Worm (Caenorhabditis elegans) whole organism, late embryonic: ENCODE data around the gene K09B11.4.
"Not testable (repeated sequence)": the region's sequence is repeated elsewhere in the genome, so short reads cannot be mapped to it uniquely, and the experiment has no call there.

Experiments
- F13H6.1 ChIP-seq: sonication (generic microtip); optimal IDR thresholded peaks from 2 replicates; lab custom pipeline; 2016; ENCODE audit warnings: missing genetic modification characterization, missing compliant biosample characterization
- K02D7.2 ChIP-seq: sonication (generic microtip); optimal IDR thresholded peaks from 2 replicates; lab custom pipeline; 2017; ENCODE audit warnings: mild to moderate bottlenecking, missing genetic modification characterization, missing compliant biosample characterization
- T23F11.4 ChIP-seq: fragments of 200-800 bp; sonication (Bioruptor generic); optimal IDR thresholded peaks from 2 replicates; lab custom pipeline; 2018; ENCODE audit warnings: mild to moderate bottlenecking, missing genetic modification characterization, missing compliant biosample characterization
- ahr-1 ChIP-seq: sonication (generic microtip); optimal IDR thresholded peaks from 2 replicates; lab custom pipeline; 2016; ENCODE audit warnings: missing genetic modification characterization, missing compliant biosample characterization
- ama-1 ChIP-seq: fragments of 150-350 bp; optimal IDR thresholded peaks from 2 replicates; lab custom pipeline; 2014
- ceh-14 ChIP-seq: sonication (generic microtip); optimal IDR thresholded peaks from 2 replicates; lab custom pipeline; 2016; ENCODE audit warnings: missing genotype, missing genetic modification characterization, missing compliant biosample characterization
- ceh-18 ChIP-seq: sonication (generic microtip); optimal IDR thresholded peaks from 2 replicates; lab custom pipeline; 2016; ENCODE audit warnings: missing genetic modification characterization, missing compliant biosample characterization
- ceh-22 ChIP-seq: sonication (generic microtip); optimal IDR thresholded peaks from 2 replicates; lab custom pipeline; 2017; ENCODE audit warnings: missing biosample characterization, missing genetic modification characterization
- ceh-24 ChIP-seq: sonication (generic microtip); optimal IDR thresholded peaks from 2 replicates; lab custom pipeline; 2016; ENCODE audit warnings: mild to moderate bottlenecking, missing genetic modification characterization, missing compliant biosample characterization
- ceh-31 ChIP-seq: sonication (generic microtip); optimal IDR thresholded peaks from 2 replicates; lab custom pipeline; 2016; ENCODE audit warnings: missing genetic modification characterization, missing compliant biosample characterization
- ceh-6 ChIP-seq: fragments of 200-800 bp; sonication (Bioruptor generic); optimal IDR thresholded peaks from 2 replicates; lab custom pipeline; 2018; ENCODE audit warnings: mild to moderate bottlenecking, missing genetic modification characterization, missing compliant biosample characterization
- che-1 ChIP-seq: sonication (generic microtip); optimal IDR thresholded peaks from 2 replicates; lab custom pipeline; 2016; ENCODE audit warnings: mild to moderate bottlenecking, missing genetic modification characterization, missing compliant biosample characterization
- elt-2 ChIP-seq: sonication (generic microtip); optimal IDR thresholded peaks from 2 replicates; lab custom pipeline; 2016; ENCODE audit warnings: missing genetic modification reagents, missing genetic modification characterization, missing compliant biosample characterization
- eyg-1 ChIP-seq: sonication (generic microtip); optimal IDR thresholded peaks from 2 replicates; lab custom pipeline; 2016; ENCODE audit warnings: missing genotype, missing genetic modification characterization, missing compliant biosample characterization
- fax-1 ChIP-seq: sonication (generic microtip); optimal IDR thresholded peaks from 2 replicates; lab custom pipeline; 2016; ENCODE audit warnings: missing genotype, missing genetic modification characterization, missing compliant biosample characterization
- fkh-10 ChIP-seq: fragments of 150-350 bp; optimal IDR thresholded peaks from 2 replicates; lab custom pipeline; 2014; ENCODE audit warnings: missing biosample characterization, missing genetic modification reagents, missing genetic modification characterization
- fkh-6 ChIP-seq: sonication (generic microtip); optimal IDR thresholded peaks from 2 replicates; lab custom pipeline; 2016; ENCODE audit warnings: missing genetic modification characterization, missing compliant biosample characterization
- hlh-15 ChIP-seq: sonication (generic microtip); optimal IDR thresholded peaks from 2 replicates; lab custom pipeline; 2016; ENCODE audit warnings: missing genetic modification characterization, missing compliant biosample characterization
- hlh-30 ChIP-seq: sonication (generic microtip); optimal IDR thresholded peaks from 2 replicates; lab custom pipeline; 2017; ENCODE audit warnings: antibody characterized with exemption, missing genetic modification characterization, missing compliant biosample characterization; ENCODE audit not compliant: insufficient read depth
- lin-11 ChIP-seq: fragments of 200-800 bp; sonication (Bioruptor generic); optimal IDR thresholded peaks from 2 replicates; lab custom pipeline; 2018; ENCODE audit warnings: mild to moderate bottlenecking, missing genetic modification characterization, missing compliant biosample characterization
- mec-3 ChIP-seq: sonication (generic microtip); optimal IDR thresholded peaks from 2 replicates; lab custom pipeline; 2016; ENCODE audit warnings: borderline replicate concordance, missing genetic modification characterization, missing compliant biosample characterization
- nfya-1 ChIP-seq: sonication (generic microtip); optimal IDR thresholded peaks from 2 replicates; lab custom pipeline; 2017; ENCODE audit warnings: missing genetic modification characterization, mild to moderate bottlenecking, missing compliant biosample characterization, antibody characterized with exemption, moderate library complexity
- nhr-11 ChIP-seq: fragments of 150-350 bp; optimal IDR thresholded peaks from 2 replicates; lab custom pipeline; 2014; ENCODE audit warnings: missing biosample characterization, missing genetic modification characterization
- nhr-232 ChIP-seq: sonication (generic microtip); optimal IDR thresholded peaks from 2 replicates; lab custom pipeline; 2016; ENCODE audit warnings: missing genetic modification characterization, missing compliant biosample characterization
- npax-4 ChIP-seq: sonication (generic microtip); optimal IDR thresholded peaks from 2 replicates; lab custom pipeline; 2016; ENCODE audit warnings: missing genetic modification characterization, missing compliant biosample characterization
- pat-9 ChIP-seq: fragments of 200-800 bp; sonication (Bioruptor generic); optimal IDR thresholded peaks from 2 replicates; lab custom pipeline; 2018; ENCODE audit warnings: mild to moderate bottlenecking, missing genetic modification characterization, moderate library complexity, missing compliant biosample characterization
- pha-4 ChIP-seq: fragments of 150-350 bp; optimal IDR thresholded peaks from 2 replicates; lab custom pipeline; 2018; ENCODE audit warnings: missing biosample characterization, missing genetic modification reagents, missing genetic modification characterization
- pqm-1 ChIP-seq: sonication (generic microtip); optimal IDR thresholded peaks from 2 replicates; lab custom pipeline; 2016; ENCODE audit warnings: missing genetic modification characterization, missing compliant biosample characterization
- pros-1 ChIP-seq: fragments of 150-350 bp; optimal IDR thresholded peaks from 2 replicates; lab custom pipeline; 2014; ENCODE audit warnings: missing biosample characterization, missing genetic modification reagents, missing genetic modification characterization
- rnt-1 ChIP-seq: sonication (generic microtip); optimal IDR thresholded peaks from 2 replicates; lab custom pipeline; 2016; ENCODE audit warnings: missing genetic modification characterization, missing compliant biosample characterization
- sox-2 ChIP-seq: fragments of 200-800 bp; sonication (Bioruptor generic); IDR thresholded peaks from 2 replicates; pipeline ENCODE4 v1.3.6; 2022; ENCODE audit warnings: missing genetic modification reagents, missing genetic modification characterization, missing compliant biosample characterization
- sox-4 ChIP-seq: sonication (generic microtip); optimal IDR thresholded peaks from 2 replicates; lab custom pipeline; 2017; ENCODE audit warnings: mild to moderate bottlenecking, missing genetic modification characterization, inconsistent platforms, missing compliant biosample characterization
- unc-3 ChIP-seq, 2 experiments: fragments of 200-800 bp in 1 of 2; sonication (Bioruptor generic) in 1 of 2; sonication (generic microtip) in 1 of 2; conservative IDR thresholded peaks in 1 of 2; optimal IDR thresholded peaks in 1 of 2; 2 replicates each; pipeline versions ENCODE4 v1.3.6 to Lab custom; 2016 to 2022; ENCODE audit warnings: missing compliant biosample characterization in 2 of 2, missing genetic modification characterization in 2 of 2, missing genetic modification reagents in 1 of 2
- unc-86 ChIP-seq: sonication (generic microtip); optimal IDR thresholded peaks from 2 replicates; lab custom pipeline; 2016; ENCODE audit warnings: missing genetic modification characterization, missing compliant biosample characterization
- zip-5 ChIP-seq: sonication (generic microtip); optimal IDR thresholded peaks from 2 replicates; lab custom pipeline; 2016; ENCODE audit warnings: missing genetic modification characterization, missing compliant biosample characterization

Gene K09B11.4

ce11 chrIV:13445275-13445674 is 15.9 kb downstream of the K09B11.4 start, which contains the start of gene mam-3:
Gene mam-3, minus strand, starts transcription at chrIV:13445375.
- TF ChIP-seq pha-4 (tag; lab: Kevin White, UChicago), result no peak
- no peak for TF ChIP-seq ceh-6 (GFP tag; lab: Kevin White, UChicago)
- TF ChIP-seq fkh-6, result no peak
- no peak for TF ChIP-seq npax-4 (tag; lab: Kevin White, UChicago)
- TF ChIP-seq ceh-24 (tag; lab: Kevin White, UChicago), result no peak
- TF ChIP-seq, all 69 proteins: peak for 0

DNA sequence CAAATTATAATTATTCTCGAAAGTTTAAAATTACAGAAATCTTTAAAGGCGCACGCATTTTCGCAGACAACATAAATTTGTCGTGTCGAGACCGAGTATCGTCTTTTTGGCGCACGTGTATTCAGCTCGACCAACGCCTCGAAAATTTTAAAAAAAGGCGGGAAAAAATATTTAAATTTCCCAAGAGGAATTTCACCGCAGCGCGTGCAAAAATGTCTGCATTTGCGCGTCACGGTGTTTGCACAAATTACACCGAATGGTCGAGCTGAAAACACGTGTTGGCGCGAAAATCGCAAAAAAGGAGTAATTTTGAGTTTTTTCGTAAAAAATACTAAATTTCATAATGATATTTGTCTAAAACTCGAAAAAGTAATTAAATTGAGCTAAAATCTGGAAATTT is 21.4 kb downstream of the K09B11.4 start:
- TF ChIP-seq T23F11.4, result no peak
- TF ChIP-seq sox-4, result no peak
- no peak for TF ChIP-seq che-1 (tag; lab: Kevin White, UChicago)
- no peak for TF ChIP-seq K02D7.2 (tag; lab: Kevin White, UChicago)
- no peak for TF ChIP-seq zip-5 (tag; lab: Kevin White, UChicago)
- no peak for TF ChIP-seq pros-1 (tag; lab: Kevin White, UChicago)
- no peak for TF ChIP-seq unc-86 (tag; lab: Kevin White, UChicago)
- TF ChIP-seq nhr-11 (tag; lab: Kevin White, UChicago), result no peak
- no peak for TF ChIP-seq eyg-1

ce11 chrIV:13453509-13453908 is 24.2 kb downstream of the K09B11.4 start:
- TF ChIP-seq hlh-30 (tag; lab: Kevin White, UChicago) (no peak), ceh-22 (tag; lab: Kevin White, UChicago) (no peak), sox-4 (no peak), zip-5 (tag; lab: Kevin White, UChicago) (no peak), ceh-14 (no peak), F13H6.1 (tag; lab: Kevin White, UChicago) (no peak), fax-1 (tag; lab: Kevin White, UChicago) (no peak), pqm-1 (tag; lab: Kevin White, UChicago) (no peak), nfya-1 (tag; lab: Kevin White, UChicago) (no peak), T23F11.4 (no peak), pros-1 (tag; lab: Kevin White, UChicago) (no peak), sox-2 (GFP tag; lab: Robert Waterston, UW) (no peak)

- no peak for TF ChIP-seq lin-11 (tag; lab: Kevin White, UChicago)
- no peak for TF ChIP-seq elt-2 (tag; lab: Kevin White, UChicago)
- TF ChIP-seq ceh-18 (tag; lab: Kevin White, UChicago), result no peak
- no peak for TF ChIP-seq T23F11.4
- TF ChIP-seq nhr-232 (tag; lab: Kevin White, UChicago), result no peak
- no peak for TF ChIP-seq pat-9
- TF ChIP-seq ceh-24 (tag; lab: Kevin White, UChicago), result no peak
- no peak for TF ChIP-seq ceh-14
Measured at ce11 chrIV:13454698-13455097, 25.4 kb downstream of the K09B11.4 start, which contains the start of gene uso-1. Gene uso-1, minus strand, starts transcription at chrIV:13454798.

DNA sequence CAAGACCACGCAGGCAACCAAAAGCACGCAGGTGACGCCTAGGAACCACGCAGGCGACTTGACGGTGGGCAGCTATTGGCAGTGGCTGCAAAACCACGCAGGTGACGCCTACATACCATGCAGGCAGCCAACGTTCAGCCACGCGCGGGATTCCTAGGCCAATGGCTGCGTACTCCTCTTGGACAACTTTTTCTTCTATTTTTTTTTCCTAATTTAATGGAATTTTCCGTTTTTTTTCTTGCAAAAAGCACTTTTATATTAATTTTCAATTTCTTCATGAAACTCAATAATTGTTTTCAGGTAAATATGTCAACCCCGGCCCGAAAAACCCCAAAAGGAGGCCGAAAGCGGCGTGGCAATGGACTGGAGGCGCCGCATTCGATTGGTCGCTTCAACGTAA is 25.9 kb downstream of the K09B11.4 start, which contains the start of gene Y38H8A.7:
Gene Y38H8A.7 (plus strand): TSS at position 301 of the 400 bp plus-strand sequence.
- not testable (repeated sequence) for TF ChIP-seq unc-3 (GFP tag; conservative IDR thresholded peaks at IDR 0.05; lab: Robert Waterston, UW); unc-3 (tag; optimal IDR thresholded peaks at IDR 0.05; lab: Kevin White, UChicago); hlh-30 (tag; lab: Kevin White, UChicago); mec-3 (tag; lab: Kevin White, UChicago)

DNA sequence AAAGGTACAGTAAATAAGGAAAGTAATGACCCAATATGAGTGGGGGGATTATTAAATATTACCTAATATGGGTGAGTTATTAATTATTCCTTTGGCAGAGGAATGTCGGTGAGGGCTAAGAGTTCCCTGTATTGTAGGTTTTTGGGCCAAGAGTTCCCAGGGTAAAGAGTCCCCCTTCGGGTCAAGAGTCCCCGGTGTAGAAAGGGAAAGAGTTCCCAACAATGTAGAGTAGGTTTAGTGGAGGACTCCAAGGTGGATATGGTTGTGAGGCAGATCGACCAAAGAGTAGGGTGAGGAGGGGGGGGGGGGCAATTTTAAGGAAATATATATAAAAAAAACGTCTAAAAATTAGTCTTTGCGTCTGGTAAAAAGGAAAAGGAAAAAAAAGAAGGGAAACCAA is 27.6 kb downstream of the K09B11.4 start:
- TF ChIP-seq sox-2 (GFP tag; lab: Robert Waterston, UW) (no peak), mec-3 (tag; lab: Kevin White, UChicago) (no peak), rnt-1 (no peak), elt-2 (tag; lab: Kevin White, UChicago) (no peak), fkh-10 (GFP tag; lab: Kevin White, UChicago) (no peak), ceh-31 (no peak), fkh-6 (no peak), ahr-1 (tag; lab: Kevin White, UChicago) (no peak), zip-5 (tag; lab: Kevin White, UChicago) (no peak), hlh-15 (tag; lab: Kevin White, UChicago) (no peak), ceh-14 (no peak), lin-11 (tag; lab: Kevin White, UChicago) (no peak), ama-1 (lab: Kevin White, UChicago) (no peak), T23F11.4 (no peak), ceh-18 (tag; lab: Kevin White, UChicago) (no peak)
